Fruit fly (Drosophila melanogaster) whole organism, embryonic: ENCODE data around the gene CG4456.

Source experiments
- CG8478 ChIP-seq: fragments of >200 bp; optimal IDR thresholded peaks from 2 replicates; lab custom pipeline; 2018
- ac ChIP-seq: fragments of 200-800 bp; sonication (Bioruptor generic); optimal IDR thresholded peaks from 3 replicates; lab custom pipeline; 2017; ENCODE audit warnings: missing biosample characterization, mild to moderate bottlenecking, missing genetic modification characterization
- az2 ChIP-seq: fragments of 200-800 bp; sonication (Bioruptor generic); optimal IDR thresholded peaks from 3 replicates; lab custom pipeline; 2016; ENCODE audit warnings: missing biosample characterization, missing genetic modification characterization
- trh ChIP-seq: fragments of 200-800 bp; sonication (Bioruptor generic); optimal IDR thresholded peaks from 2 replicates; lab custom pipeline; 2016; ENCODE audit warnings: missing biosample characterization, missing genetic modification characterization

DNA sequence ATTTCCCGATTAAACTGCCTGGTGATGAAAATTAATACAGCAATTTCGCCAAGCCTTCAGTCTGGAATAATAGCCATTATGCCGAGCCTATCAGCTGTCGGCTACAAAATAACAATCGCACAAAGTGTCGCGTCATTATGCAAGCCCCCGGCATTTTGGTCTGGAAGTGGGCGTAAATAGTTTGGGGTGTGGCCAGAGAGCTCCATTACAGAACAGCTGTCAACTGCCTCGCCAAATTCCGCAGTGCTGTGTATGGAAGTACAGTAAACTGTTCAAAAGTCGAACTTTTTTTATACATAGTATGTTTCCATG lies 48.3 kb downstream of the CG4456 start:
- TF ChIP-seq CG8478 (lab: Kevin White, UChicago) (no peak), trh (GFP tag; lab: Kevin White, UChicago) (no peak), ac (GFP tag; lab: Kevin White, UChicago) (no peak), az2 (GFP tag; lab: Kevin White, UChicago) (no peak)
